Fruit fly (Drosophila melanogaster) whole organism, embryonic: ENCODE results near the gene CG15773.

Experiments used
- BEAF-32 ChIP-seq: fragments of 200-800 bp; sonication (Bioruptor generic); optimal IDR thresholded peaks from 3 replicates; lab custom pipeline; 2017; ENCODE audit warnings: missing biosample characterization, missing genetic modification characterization, mild to moderate bottlenecking, moderate library complexity, missing genetic modification reagents
- Blimp-1 ChIP-seq: fragments of 200-800 bp; sonication (Bioruptor generic); optimal IDR thresholded peaks from 3 replicates; lab custom pipeline; 2018; ENCODE audit warnings: missing biosample characterization, missing genetic modification characterization, mild to moderate bottlenecking, moderate library complexity, missing genetic modification reagents
- CG10543 ChIP-seq: fragments of 200-800 bp; sonication (Bioruptor generic); optimal IDR thresholded peaks from 3 replicates; lab custom pipeline; 2017; ENCODE audit warnings: missing biosample characterization, mild to moderate bottlenecking, missing genetic modification characterization, moderate library complexity
- CG11093 ChIP-seq: fragments of 200-800 bp; sonication (Bioruptor generic); IDR thresholded peaks from 3 replicates; pipeline ENCODE4 v1.3.6; 2022; ENCODE audit warnings: missing biosample characterization, missing genetic modification characterization
- CG11247 ChIP-seq: fragments of 200-800 bp; sonication (Bioruptor generic); IDR thresholded peaks from 2 replicates; pipeline ENCODE4 v1.3.6; 2022; ENCODE audit warnings: missing biosample characterization, missing genetic modification characterization
- CG11695 ChIP-seq: fragments of 200-800 bp; sonication (Bioruptor generic); IDR thresholded peaks from 3 replicates; pipeline ENCODE4 v1.3.6; 2022; ENCODE audit warnings: missing biosample characterization, missing genetic modification characterization
- CG12744 ChIP-seq: fragments of 200-800 bp; sonication (Bioruptor generic); optimal IDR thresholded peaks from 2 replicates; lab custom pipeline; 2016; ENCODE audit warnings: missing biosample characterization, missing genetic modification characterization
- CG14050 ChIP-seq: fragments of 200-800 bp; sonication (Bioruptor generic); IDR thresholded peaks from 3 replicates; pipeline ENCODE4 v1.3.6; 2022; ENCODE audit warnings: missing biosample characterization, missing genetic modification characterization
- CG14710 ChIP-seq: fragments of 200-800 bp; sonication (Bioruptor generic); optimal IDR thresholded peaks from 3 replicates; lab custom pipeline; 2019; ENCODE audit warnings: missing biosample characterization, mild to moderate bottlenecking, missing genetic modification characterization, moderate library complexity
- CG1529 ChIP-seq: fragments of 200-800 bp; sonication (Bioruptor generic); optimal IDR thresholded peaks from 3 replicates; lab custom pipeline; 2018; ENCODE audit warnings: missing biosample characterization, missing genetic modification characterization
- CG15479 ChIP-seq: fragments of 200-800 bp; sonication (Bioruptor generic); optimal IDR thresholded peaks from 3 replicates; lab custom pipeline; 2019; ENCODE audit warnings: missing biosample characterization, mild to moderate bottlenecking, missing genetic modification characterization, moderate library complexity
- CG15514 ChIP-seq: fragments of 200-800 bp; sonication (Bioruptor generic); optimal IDR thresholded peaks from 3 replicates; lab custom pipeline; 2017; ENCODE audit warnings: missing biosample characterization, missing genetic modification characterization, mild to moderate bottlenecking, moderate library complexity, missing genetic modification reagents
- CG16779 ChIP-seq: fragments of 200-800 bp; sonication (Bioruptor generic); IDR thresholded peaks from 2 replicates; pipeline ENCODE4 v1.3.6; 2022; ENCODE audit warnings: missing biosample characterization, missing genetic modification characterization
- CG2875 ChIP-seq: fragments of 200-800 bp; sonication (Bioruptor generic); optimal IDR thresholded peaks from 2 replicates; lab custom pipeline; 2017; ENCODE audit warnings: missing biosample characterization, mild to moderate bottlenecking, missing genetic modification characterization, missing genetic modification reagents
- CG3407 ChIP-seq: fragments of 200-800 bp; sonication (Bioruptor generic); optimal IDR thresholded peaks from 2 replicates; lab custom pipeline; 2018; ENCODE audit warnings: missing biosample characterization, mild to moderate bottlenecking, missing genetic modification characterization
- CG34376 ChIP-seq: fragments of 200-800 bp; sonication (Bioruptor generic); optimal IDR thresholded peaks from 2 replicates; lab custom pipeline; 2018; ENCODE audit warnings: missing biosample characterization, mild to moderate bottlenecking, missing genetic modification characterization
- CG3838 ChIP-seq: fragments of 200-800 bp; sonication (Bioruptor generic); optimal IDR thresholded peaks from 3 replicates; lab custom pipeline; 2016; ENCODE audit warnings: missing biosample characterization, missing genetic modification characterization
- CG3995 ChIP-seq: fragments of 200-800 bp; sonication (Bioruptor generic); optimal IDR thresholded peaks from 3 replicates; lab custom pipeline; 2016; ENCODE audit warnings: missing biosample characterization, missing genetic modification characterization
- CG4282 ChIP-seq: fragments of 200-800 bp; sonication (Bioruptor generic); optimal IDR thresholded peaks from 2 replicates; lab custom pipeline; 2016; ENCODE audit warnings: missing biosample characterization, missing genetic modification characterization
- CG4617 ChIP-seq: fragments of 200-800 bp; sonication (Bioruptor generic); optimal IDR thresholded peaks from 3 replicates; lab custom pipeline; 2016; ENCODE audit warnings: missing biosample characterization, missing genetic modification characterization, borderline replicate concordance
- CG4707 ChIP-seq: fragments of 200-800 bp; sonication (Bioruptor generic); optimal IDR thresholded peaks from 2 replicates; lab custom pipeline; 2018; ENCODE audit warnings: missing biosample characterization, mild to moderate bottlenecking, missing genetic modification characterization, moderate library complexity
- CG8281 ChIP-seq: fragments of 200-800 bp; sonication (Bioruptor generic); optimal IDR thresholded peaks from 2 replicates; lab custom pipeline; 2018; ENCODE audit warnings: missing biosample characterization, mild to moderate bottlenecking, missing genetic modification characterization, moderate library complexity
- Chrac-16 ChIP-seq: fragments of 200-800 bp; sonication (Bioruptor generic); optimal IDR thresholded peaks from 3 replicates; lab custom pipeline; 2016; ENCODE audit warnings: missing biosample characterization, missing genetic modification characterization
- Drgx ChIP-seq: fragments of 200-800 bp; sonication (Bioruptor generic); IDR thresholded peaks from 2 replicates; pipeline ENCODE4 v1.3.6; 2022; ENCODE audit warnings: missing biosample characterization, missing genetic modification characterization
- H15 ChIP-seq: fragments of 200-800 bp; sonication (Bioruptor generic); IDR thresholded peaks from 3 replicates; pipeline ENCODE4 v1.3.6; 2022; ENCODE audit warnings: missing biosample characterization, missing genetic modification characterization
- Hr39 ChIP-seq: fragments of >200 bp; optimal IDR thresholded peaks from 2 replicates; lab custom pipeline; 2017
- MESR4 ChIP-seq: fragments of 200-800 bp; sonication (Bioruptor generic); optimal IDR thresholded peaks from 2 replicates; lab custom pipeline; 2018; ENCODE audit warnings: missing biosample characterization, mild to moderate bottlenecking, missing genetic modification characterization, moderate library complexity
- NfI ChIP-seq: fragments of 200-800 bp; sonication (Bioruptor generic); optimal IDR thresholded peaks from 3 replicates; lab custom pipeline; 2018; ENCODE audit warnings: missing biosample characterization, mild to moderate bottlenecking, missing genetic modification characterization, moderate library complexity
- Optix ChIP-seq: fragments of 200-800 bp; sonication (Bioruptor generic); IDR thresholded peaks from 3 replicates; pipeline ENCODE4 v1.3.6; 2022; ENCODE audit warnings: missing biosample characterization, missing genetic modification characterization
- abd-A ChIP-seq: fragments of 200-800 bp; sonication (Bioruptor generic); optimal IDR thresholded peaks from 3 replicates; lab custom pipeline; 2019; ENCODE audit warnings: missing biosample characterization, mild to moderate bottlenecking, missing genetic modification characterization, moderate library complexity
- bab2 ChIP-seq: fragments of 200-800 bp; sonication (Bioruptor generic); optimal IDR thresholded peaks from 2 replicates; lab custom pipeline; 2016; ENCODE audit warnings: missing biosample characterization, missing genetic modification characterization
- br ChIP-seq: fragments of >200 bp; optimal IDR thresholded peaks from 2 replicates; lab custom pipeline; 2017
- chif ChIP-seq, 2 experiments: fragments of 200-800 bp; sonication (Bioruptor generic); optimal IDR thresholded peaks; 3 replicates each; lab custom pipeline; 2016; ENCODE audit warnings: missing biosample characterization in 2 of 2, missing genetic modification characterization in 2 of 2
- ci ChIP-seq: fragments of 200-800 bp; sonication (Bioruptor generic); IDR thresholded peaks from 3 replicates; pipeline ENCODE4 v1.3.6; 2022; ENCODE audit warnings: missing biosample characterization, missing genetic modification characterization
- da ChIP-seq: fragments of 200-800 bp; sonication (Bioruptor generic); optimal IDR thresholded peaks from 2 replicates; lab custom pipeline; 2016; ENCODE audit warnings: missing biosample characterization, missing genetic modification characterization
- fu2 ChIP-seq: fragments of 200-800 bp; sonication (Bioruptor generic); optimal IDR thresholded peaks from 2 replicates; lab custom pipeline; 2016; ENCODE audit warnings: missing biosample characterization, missing genetic modification characterization
- gcm2 ChIP-seq: fragments of 200-800 bp; sonication (Bioruptor generic); optimal IDR thresholded peaks from 2 replicates; lab custom pipeline; 2016; ENCODE audit warnings: missing biosample characterization, missing genetic modification characterization
- grn ChIP-seq: fragments of 200-800 bp; sonication (Bioruptor generic); optimal IDR thresholded peaks from 3 replicates; lab custom pipeline; 2017; ENCODE audit warnings: missing biosample characterization, missing genetic modification characterization
- knrl ChIP-seq: fragments of 200-800 bp; sonication (Bioruptor generic); IDR thresholded peaks from 3 replicates; pipeline ENCODE4 v1.3.6; 2022; ENCODE audit warnings: missing biosample characterization, missing genetic modification characterization; ENCODE audit not compliant: partially characterized antibody
- nmo ChIP-seq: fragments of 200-800 bp; sonication (Bioruptor generic); optimal IDR thresholded peaks from 2 replicates; lab custom pipeline; 2018; ENCODE audit warnings: missing biosample characterization, mild to moderate bottlenecking, missing genetic modification characterization, moderate library complexity
- onecut ChIP-seq: fragments of 200-800 bp; sonication (Bioruptor generic); IDR thresholded peaks from 2 replicates; pipeline ENCODE4 v1.3.6; 2022; ENCODE audit warnings: missing biosample characterization, missing genetic modification characterization
- prd ChIP-seq, 3 experiments: fragments of >200 bp in 2 of 3; fragments of 200-800 bp in 1 of 3; sonication (Bioruptor generic) in 1 of 3; optimal IDR thresholded peaks in 2 of 3; IDR thresholded peaks in 1 of 3; 2 replicates in 2 of 3; 3 replicates in 1 of 3; pipeline versions ENCODE4 v1.3.6 to Lab custom; 2017 to 2022; ENCODE audit warnings: missing biosample characterization in 1 of 3, missing genetic modification characterization in 1 of 3
- pros ChIP-seq: fragments of 200-800 bp; sonication (Bioruptor generic); optimal IDR thresholded peaks from 3 replicates; lab custom pipeline; 2019; ENCODE audit warnings: missing biosample characterization, mild to moderate bottlenecking, missing genetic modification characterization, moderate library complexity
- sim ChIP-seq: fragments of 200-800 bp; sonication (Bioruptor generic); IDR thresholded peaks from 2 replicates; pipeline ENCODE4 v1.3.6; 2022; ENCODE audit warnings: missing biosample characterization, missing genetic modification characterization
- slp2 ChIP-seq: fragments of 200-800 bp; sonication (Bioruptor generic); optimal IDR thresholded peaks from 2 replicates; lab custom pipeline; 2016; ENCODE audit warnings: missing biosample characterization, missing genetic modification characterization
- trem ChIP-seq: fragments of 200-800 bp; optimal IDR thresholded peaks from 3 replicates; lab custom pipeline; 2019; ENCODE audit warnings: missing biosample characterization, mild to moderate bottlenecking, missing genetic modification characterization, moderate library complexity
- unpg ChIP-seq: fragments of 200-800 bp; sonication (Bioruptor generic); optimal IDR thresholded peaks from 3 replicates; lab custom pipeline; 2018; ENCODE audit warnings: missing biosample characterization, mild to moderate bottlenecking, missing genetic modification characterization, moderate library complexity
- vfl ChIP-seq: fragments of 200-800 bp; sonication (Bioruptor generic); optimal IDR thresholded peaks from 2 replicates; lab custom pipeline; 2016; ENCODE audit warnings: missing biosample characterization, missing genetic modification characterization
- vvl ChIP-seq: fragments of 200-800 bp; sonication (Bioruptor generic); IDR thresholded peaks from 2 replicates; pipeline ENCODE4 v1.3.6; 2022; ENCODE audit warnings: missing biosample characterization, missing genetic modification characterization
- wek ChIP-seq: fragments of 200-800 bp; sonication (Bioruptor generic); optimal IDR thresholded peaks from 3 replicates; lab custom pipeline; 2018; ENCODE audit warnings: missing biosample characterization, mild to moderate bottlenecking, missing genetic modification characterization, moderate library complexity
- wor ChIP-seq: fragments of 200-800 bp; sonication (Bioruptor generic); IDR thresholded peaks from 2 replicates; pipeline ENCODE4 v1.3.6; 2022; ENCODE audit warnings: missing biosample characterization, missing genetic modification characterization

CG15773 gene

DNA sequence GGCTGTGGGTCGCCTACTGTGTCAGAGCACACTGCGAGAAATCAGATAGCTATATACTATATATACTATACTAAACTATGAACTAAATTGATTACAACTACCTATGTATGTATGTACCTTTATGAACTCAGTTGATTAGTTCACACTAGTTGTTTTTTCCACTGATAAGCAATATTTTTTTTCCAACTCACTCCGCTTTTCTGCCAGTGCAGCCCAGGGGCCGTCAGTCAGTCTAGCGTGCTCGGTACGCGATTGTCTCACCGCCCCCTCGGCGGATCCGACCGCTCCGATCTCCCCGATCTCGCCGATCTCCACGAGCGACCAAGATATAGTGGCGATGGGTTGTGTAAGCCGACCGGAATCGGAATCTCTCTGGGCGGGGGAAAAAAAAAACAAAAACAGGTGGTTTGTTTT is 26.6 kb upstream of the CG15773 start (continued):
- peak; percentile 44 for TF ChIP-seq CG1529
- TF ChIP-seq sim (GFP tag; lab: Robert Waterston, UW), result 0 out of 2 replicates have a peak, but pooled peaks have one; percentile 38
- TF ChIP-seq NfI (GFP tag; lab: Kevin White, UChicago), result peak; percentile 67
- TF ChIP-seq CG4707 (GFP tag; lab: Kevin White, UChicago), result no peak
- TF ChIP-seq knrl, result no peak
- peak; percentile 50 for TF ChIP-seq CG34376 (GFP tag; lab: Kevin White, UChicago)
- TF ChIP-seq CG12744 (GFP tag; lab: Kevin White, UChicago), result peak; percentile 55
- peak; percentile 86 for TF ChIP-seq unpg (GFP tag; lab: Kevin White, UChicago)
- peak; percentile 95 for TF ChIP-seq Drgx
- TF ChIP-seq CG10543 (GFP tag; lab: Kevin White, UChicago), result peak; percentile 89
- TF ChIP-seq chif (GFP tag; optimal IDR thresholded peaks at IDR 0.05; lab: Kevin White, UChicago), result peak; percentile 48 to 76
- TF ChIP-seq CG3995, result no peak
- TF ChIP-seq br, result no peak
- TF ChIP-seq vvl (GFP tag; lab: Robert Waterston, UW), result peak; percentile 94
- TF ChIP-seq nmo (GFP tag; lab: Kevin White, UChicago), result peak; percentile 79
- TF ChIP-seq CG2875, result peak; percentile 64
- no peak for TF ChIP-seq Hr39 (lab: Kevin White, UChicago)
- peak; percentile 74 for TF ChIP-seq CG14050
- peak; percentile 74 for TF ChIP-seq onecut (GFP tag; lab: Robert Waterston, UW)
- TF ChIP-seq slp2 (GFP tag; lab: Kevin White, UChicago), result peak; percentile 37
- TF ChIP-seq CG8281 (tag; lab: Kevin White, UChicago), result peak; percentile 57
- TF ChIP-seq Chrac-16 (GFP tag; lab: Kevin White, UChicago), result peak; percentile 64
- TF ChIP-seq bab2 (GFP tag; lab: Kevin White, UChicago), result peak; percentile 45
- peak; percentile 23 for TF ChIP-seq CG3838 (GFP tag; lab: Kevin White, UChicago)
- TF ChIP-seq Blimp-1 (GFP tag; lab: Kevin White, UChicago), result peak; percentile 76
- no peak for TF ChIP-seq BEAF-32
- peak; percentile 22 for TF ChIP-seq trem (tag; lab: Kevin White, UChicago)
- peak; percentile 88 for TF ChIP-seq H15
- peak; percentile 95 for TF ChIP-seq ci
- peak; percentile 56 for TF ChIP-seq CG3407
- TF ChIP-seq CG15479 (GFP tag; lab: Kevin White, UChicago), result no peak
- TF ChIP-seq fu2, result no peak
- peak; percentile 90 for TF ChIP-seq CG11695 (GFP tag; lab: Robert Waterston, UW)
- peak; percentile 89 for TF ChIP-seq CG16779 (GFP tag; lab: Robert Waterston, UW)
- peak; percentile 90 for TF ChIP-seq CG11093 (GFP tag; lab: Robert Waterston, UW)
- TF ChIP-seq Optix (GFP tag; lab: Robert Waterston, UW), result peak; percentile 86
- TF ChIP-seq CG15514, result peak; percentile 85
- no peak for TF ChIP-seq abd-A (tag; lab: Kevin White, UChicago)
- peak; percentile 66 for TF ChIP-seq grn (GFP tag; lab: Kevin White, UChicago)
- TF ChIP-seq vfl (GFP tag; lab: Kevin White, UChicago), result peak; percentile 28
- no peak for TF ChIP-seq prd (optimal IDR thresholded peaks at IDR 0.05; lab: Kevin White, UChicago)
- TF ChIP-seq prd (GFP tag; IDR thresholded peaks at IDR 0.05; lab: Robert Waterston, UW), result peak; percentile 92
- TF ChIP-seq CG4282, result no peak
- peak; percentile 92 for TF ChIP-seq CG11247
- TF ChIP-seq pros (GFP tag; lab: Kevin White, UChicago), result no peak
- TF ChIP-seq wek (GFP tag; lab: Kevin White, UChicago), result peak; percentile 38
- no peak for TF ChIP-seq MESR4 (GFP tag; lab: Kevin White, UChicago)
- peak; percentile 31 for TF ChIP-seq CG4617 (GFP tag; lab: Kevin White, UChicago)
- TF ChIP-seq CG14710 (tag; lab: Kevin White, UChicago), result peak; percentile 48
- peak; percentile 15 for TF ChIP-seq gcm2 (GFP tag; lab: Kevin White, UChicago)
- TF ChIP-seq wor, result peak; percentile 69
- no peak for TF ChIP-seq da (GFP tag; lab: Kevin White, UChicago)
